Worm (Caenorhabditis elegans) whole organism, midembryonic: ENCODE data around the gene sra-3.

ENCODE experiments used
- T22C8.4 ChIP-seq: fragments of 200-800 bp; sonication (Bioruptor generic); IDR thresholded peaks from 2 replicates; pipeline ENCODE4 v1.3.6; 2022; ENCODE audit warnings: missing genetic modification characterization, missing compliant biosample characterization
- flt-1 ChIP-seq: fragments of 200-800 bp; sonication (Bioruptor generic); IDR thresholded peaks from 2 replicates; pipeline ENCODE4 v1.3.6; 2022; ENCODE audit warnings: missing genetic modification characterization, missing compliant biosample characterization
- klf-2 ChIP-seq: fragments of 200-800 bp; sonication (Bioruptor generic); conservative IDR thresholded peaks from 2 replicates; pipeline ENCODE4 v1.3.6; 2022; ENCODE audit warnings: missing genetic modification reagents, missing genetic modification characterization, missing compliant biosample characterization
- med-1 ChIP-seq: sonication (generic microtip); optimal IDR thresholded peaks from 2 replicates; lab custom pipeline; 2017; ENCODE audit warnings: missing genetic modification characterization, mild to moderate bottlenecking, missing compliant biosample characterization, antibody characterized with exemption, missing genetic modification reagents; ENCODE audit not compliant: insufficient read depth
- ref-1 ChIP-seq: fragments of 200-800 bp; sonication (Bioruptor generic); conservative IDR thresholded peaks from 2 replicates; pipeline ENCODE4 v1.3.6; 2022; ENCODE audit warnings: missing genetic modification reagents, missing genetic modification characterization, missing compliant biosample characterization
- ztf-23 ChIP-seq: fragments of 200-800 bp; sonication (Bioruptor generic); IDR thresholded peaks from 2 replicates; pipeline ENCODE4 v1.3.6; 2022; ENCODE audit warnings: missing genetic modification reagents, missing genetic modification characterization, missing compliant biosample characterization
- ztf-29 ChIP-seq: fragments of 200-800 bp; sonication (Bioruptor generic); IDR thresholded peaks from 2 replicates; pipeline ENCODE4 v1.3.6; 2022; ENCODE audit warnings: missing genetic modification reagents, missing genetic modification characterization, missing compliant biosample characterization

ce11 chrII:9576707-9577106 lies 36.1 kb upstream of the sra-3 start:
- TF ChIP-seq flt-1 (GFP tag; lab: Robert Waterston, UW) (no peak), ref-1 (no peak), med-1 (GFP tag; lab: Kevin White, UChicago) (no peak), ztf-29 (no peak), klf-2 (GFP tag; lab: Robert Waterston, UW) (no peak), ztf-23 (GFP tag; lab: Robert Waterston, UW) (no peak), T22C8.4 (GFP tag; lab: Robert Waterston, UW) (no peak)
